Worm (Caenorhabditis elegans) whole organism, L4/young adult: ENCODE measurements around the gene Y77E11A.16.

Experiments
- W03F9.2 ChIP-seq: fragments of 150-350 bp; optimal IDR thresholded peaks from 2 replicates; lab custom pipeline; 2014; ENCODE audit warnings: missing biosample characterization, missing genetic modification characterization
- dao-5 ChIP-seq: sonication (generic microtip); optimal IDR thresholded peaks from 2 replicates; lab custom pipeline; 2016; ENCODE audit warnings: missing genotype, missing genetic modification characterization, moderate library complexity, missing compliant biosample characterization
- him-1 ChIP-seq: sonication (generic microtip); optimal IDR thresholded peaks from 2 replicates; lab custom pipeline; 2016; ENCODE audit warnings: missing genotype, missing genetic modification reagents, missing genetic modification characterization, missing compliant biosample characterization

DNA sequence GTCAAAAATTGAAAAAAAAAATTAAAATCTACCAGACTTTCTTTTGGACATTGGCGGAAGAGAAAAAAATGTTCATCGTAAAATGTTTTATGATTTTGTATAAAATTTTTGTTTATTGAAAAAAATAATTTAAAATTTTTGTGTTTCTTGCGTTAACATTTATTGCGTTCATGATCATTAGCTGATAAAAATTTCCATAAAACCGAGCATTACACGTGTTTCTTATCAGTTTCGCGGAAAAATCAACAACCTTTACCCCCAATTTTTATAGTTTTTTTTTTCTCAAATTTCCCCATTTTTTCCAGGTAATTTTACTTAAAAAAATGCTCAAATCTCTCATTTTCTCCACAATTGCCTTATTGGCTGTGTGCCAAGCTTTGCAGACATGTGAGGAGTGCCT is 25.0 kb downstream of the Y77E11A.16 start, which contains the start of gene txt-4:
- no peak for TF ChIP-seq him-1 (tag; lab: Kevin White, UChicago)
- TF ChIP-seq dao-5 (tag; lab: Kevin White, UChicago), result no peak
- no peak for TF ChIP-seq W03F9.2 (tag; lab: Kevin White, UChicago)
